Worm (Caenorhabditis elegans) whole organism, L1 larva: ENCODE results near the gene magu-4.

Experiments
- egl-27 ChIP-seq, 2 experiments: fragments of 150-350 bp in 1 of 2; sonication (generic microtip); optimal IDR thresholded peaks; 3 replicates each; lab custom pipeline; 2017 to 2018; ENCODE audit warnings: missing biosample characterization in 2 of 2, missing genetic modification characterization in 2 of 2, missing genetic modification reagents in 2 of 2
- fos-1 ChIP-seq: fragments of 150-350 bp; optimal IDR thresholded peaks from 2 replicates; lab custom pipeline; 2014; ENCODE audit warnings: missing biosample characterization, missing genetic modification characterization
- nhr-28 ChIP-seq: fragments of 150-350 bp; optimal IDR thresholded peaks from 2 replicates; lab custom pipeline; 2014; ENCODE audit warnings: missing biosample characterization, missing genetic modification characterization
- pqm-1 ChIP-seq: sonication (generic microtip); optimal IDR thresholded peaks from 3 replicates; lab custom pipeline; 2017; ENCODE audit warnings: missing biosample characterization, missing genetic modification characterization
- ztf-11 ChIP-seq, 2 experiments: sonication (generic microtip); optimal IDR thresholded peaks; 2 replicates each; lab custom pipeline; 2016 to 2017; ENCODE audit warnings: missing genetic modification characterization in 2 of 2, missing biosample characterization in 1 of 2, missing compliant biosample characterization in 1 of 2

- TF ChIP-seq ztf-11 (tag; optimal IDR thresholded peaks at IDR 0.05; lab: Kevin White, UChicago), result no peak
- no peak for TF ChIP-seq pqm-1 (tag; lab: Kevin White, UChicago)
- TF ChIP-seq egl-27 (tag; optimal IDR thresholded peaks at IDR 0.05; lab: Kevin White, UChicago), result no peak
- no peak for TF ChIP-seq nhr-28 (tag; lab: Kevin White, UChicago)
- TF ChIP-seq fos-1, result no peak
Measured at ce11 chrIV:9982226-9982794, 27.2 kb upstream of the magu-4 start, which contains the start of gene rrp-1.
